Fruit fly (Drosophila melanogaster): ENCODE results near the gene Mst84Db.

dm6 chr3R:7322549-7322948 lies 42.9 kb downstream of the Mst84Db start:
- no peak for TF ChIP-seq Pif1A (GFP tag; optimal IDR thresholded peaks at IDR 0.05)
- no peak for TF ChIP-seq EcR (GFP tag; optimal IDR thresholded peaks at IDR 0.05)
- no peak for TF ChIP-seq gl (tag; optimal IDR thresholded peaks at IDR 0.05)
- no peak for TF ChIP-seq CG15710 (tag; optimal IDR thresholded peaks at IDR 0.05)
- TF ChIP-seq CG10348 (GFP tag; IDR thresholded peaks at IDR 0.05) = no peak
- no peak for TF ChIP-seq CG12605 (GFP tag; IDR thresholded peaks at IDR 0.05)
- TF ChIP-seq D1 (tag; optimal IDR thresholded peaks at IDR 0.05) = no peak
- no peak for TF ChIP-seq CG8159 (tag; optimal IDR thresholded peaks at IDR 0.05)
- no peak for TF ChIP-seq CG8301 (tag; optimal IDR thresholded peaks at IDR 0.05)
- no peak for TF ChIP-seq Pif1B (GFP tag; optimal IDR thresholded peaks at IDR 0.05)
- no peak for TF ChIP-seq CG14655 (GFP tag; optimal IDR thresholded peaks at IDR 0.05)
- TF ChIP-seq CG32121 (GFP tag; IDR thresholded peaks at IDR 0.05) = no peak
- no peak for TF ChIP-seq rn (GFP tag; IDR thresholded peaks at IDR 0.05)
- no peak for TF ChIP-seq CG17806 (tag; optimal IDR thresholded peaks at IDR 0.05)
